Fruit fly (Drosophila melanogaster): ENCODE data around the gene HDAC3.

DNA sequence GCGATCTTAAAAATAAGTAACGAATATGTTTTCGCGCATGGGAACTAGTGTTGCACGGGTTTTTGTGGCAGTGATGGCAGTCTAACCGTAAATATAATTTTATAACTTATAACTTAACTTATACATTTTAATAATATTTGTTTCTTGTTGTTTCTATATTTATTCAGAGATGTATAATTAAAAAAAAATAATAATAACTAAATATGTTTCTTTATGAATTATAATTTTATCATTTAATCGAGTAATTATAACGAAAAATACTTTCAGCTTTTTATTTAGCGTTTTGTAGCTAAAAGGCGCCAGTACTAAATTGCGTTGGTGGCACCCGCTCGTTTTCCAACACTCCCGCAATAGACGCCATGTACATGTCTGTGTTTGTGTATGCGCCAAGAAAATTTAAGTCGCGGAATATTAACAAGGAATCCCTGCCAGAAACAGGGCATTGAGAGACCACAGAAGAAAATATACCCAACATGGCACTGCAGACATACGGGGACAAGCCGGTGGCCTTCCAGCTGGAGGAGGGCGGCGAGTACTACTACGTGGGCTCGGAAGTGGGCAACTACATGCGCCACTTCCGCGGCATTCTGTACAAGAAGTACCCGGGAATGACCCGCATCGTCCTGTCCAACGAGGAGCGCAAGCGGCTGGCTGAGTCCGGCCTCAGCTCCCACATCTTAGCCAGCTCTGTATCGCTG lies 3.7 kb downstream of the HDAC3 start, which contains the start of the genes mRpL44 and Snr1:
- TF ChIP-seq esn (GFP tag; optimal IDR thresholded peaks at IDR 0.05) (peak; percentile 48), CG32006 (GFP tag; optimal IDR thresholded peaks at IDR 0.05) (no peak), CG6792 (GFP tag; optimal IDR thresholded peaks at IDR 0.05) (no peak), CG6854 (GFP tag; optimal IDR thresholded peaks at IDR 0.05) (peak; percentile 29), Ets21C (GFP tag; optimal IDR thresholded peaks at IDR 0.05) (no peak), CG7368 (GFP tag; optimal IDR thresholded peaks at IDR 0.05) (no peak)
